Worm (Caenorhabditis elegans) whole organism, late embryonic: ENCODE measurements around the gene ttr-49.

Source experiments
- C08G9.2 ChIP-seq: sonication (generic microtip); optimal IDR thresholded peaks from 2 replicates; lab custom pipeline; 2016; ENCODE audit warnings: mild to moderate bottlenecking, missing genetic modification characterization, moderate library complexity, missing compliant biosample characterization
- C38D4.7 ChIP-seq: fragments of 200-800 bp; sonication (Bioruptor generic); optimal IDR thresholded peaks from 2 replicates; lab custom pipeline; 2018; ENCODE audit warnings: mild to moderate bottlenecking, missing genetic modification characterization, moderate library complexity, missing compliant biosample characterization
- K02D7.2 ChIP-seq: sonication (generic microtip); optimal IDR thresholded peaks from 2 replicates; lab custom pipeline; 2017; ENCODE audit warnings: mild to moderate bottlenecking, missing genetic modification characterization, missing compliant biosample characterization
- T23F11.4 ChIP-seq: fragments of 200-800 bp; sonication (Bioruptor generic); optimal IDR thresholded peaks from 2 replicates; lab custom pipeline; 2018; ENCODE audit warnings: mild to moderate bottlenecking, missing genetic modification characterization, missing compliant biosample characterization
- ceh-19 ChIP-seq: fragments of 200-800 bp; sonication (Bioruptor generic); optimal IDR thresholded peaks from 2 replicates; lab custom pipeline; 2018; ENCODE audit warnings: mild to moderate bottlenecking, missing genetic modification characterization, missing compliant biosample characterization
- ceh-2 ChIP-seq: sonication (generic microtip); optimal IDR thresholded peaks from 2 replicates; lab custom pipeline; 2016; ENCODE audit warnings: missing genotype, missing genetic modification characterization, missing compliant biosample characterization
- ceh-30 ChIP-seq: fragments of 150-350 bp; optimal IDR thresholded peaks from 2 replicates; lab custom pipeline; 2014; ENCODE audit warnings: missing biosample characterization, missing genetic modification characterization
- ceh-31 ChIP-seq: sonication (generic microtip); optimal IDR thresholded peaks from 2 replicates; lab custom pipeline; 2016; ENCODE audit warnings: missing genetic modification characterization, missing compliant biosample characterization
- ceh-6 ChIP-seq: fragments of 200-800 bp; sonication (Bioruptor generic); optimal IDR thresholded peaks from 2 replicates; lab custom pipeline; 2018; ENCODE audit warnings: mild to moderate bottlenecking, missing genetic modification characterization, missing compliant biosample characterization
- ceh-9 ChIP-seq: sonication (generic microtip); optimal IDR thresholded peaks from 2 replicates; lab custom pipeline; 2016; ENCODE audit warnings: mild to moderate bottlenecking, missing genetic modification characterization, inconsistent platforms, missing compliant biosample characterization
- dve-1 ChIP-seq: sonication (generic microtip); optimal IDR thresholded peaks from 2 replicates; lab custom pipeline; 2017; ENCODE audit warnings: antibody characterized with exemption, mild to moderate bottlenecking, missing genetic modification characterization, missing compliant biosample characterization
- ets-4 ChIP-seq: sonication (generic microtip); optimal IDR thresholded peaks from 2 replicates; lab custom pipeline; 2016; ENCODE audit warnings: missing genetic modification characterization, missing compliant biosample characterization
- fkh-6 ChIP-seq: sonication (generic microtip); optimal IDR thresholded peaks from 2 replicates; lab custom pipeline; 2016; ENCODE audit warnings: missing genetic modification characterization, missing compliant biosample characterization
- hlh-15 ChIP-seq: sonication (generic microtip); optimal IDR thresholded peaks from 2 replicates; lab custom pipeline; 2016; ENCODE audit warnings: missing genetic modification characterization, missing compliant biosample characterization
- hlh-6 ChIP-seq: sonication (generic microtip); optimal IDR thresholded peaks from 2 replicates; lab custom pipeline; 2016; ENCODE audit warnings: missing genotype, missing genetic modification characterization, missing compliant biosample characterization
- hlh-8 ChIP-seq: sonication (generic microtip); optimal IDR thresholded peaks from 2 replicates; lab custom pipeline; 2016; ENCODE audit warnings: missing genotype, missing genetic modification characterization, missing compliant biosample characterization
- mec-3 ChIP-seq: sonication (generic microtip); optimal IDR thresholded peaks from 2 replicates; lab custom pipeline; 2016; ENCODE audit warnings: borderline replicate concordance, missing genetic modification characterization, missing compliant biosample characterization
- nhr-232 ChIP-seq: sonication (generic microtip); optimal IDR thresholded peaks from 2 replicates; lab custom pipeline; 2016; ENCODE audit warnings: missing genetic modification characterization, missing compliant biosample characterization
- npax-4 ChIP-seq: sonication (generic microtip); optimal IDR thresholded peaks from 2 replicates; lab custom pipeline; 2016; ENCODE audit warnings: missing genetic modification characterization, missing compliant biosample characterization
- odd-2 ChIP-seq: sonication (generic microtip); optimal IDR thresholded peaks from 2 replicates; lab custom pipeline; 2017; ENCODE audit warnings: antibody characterized with exemption, mild to moderate bottlenecking, missing genetic modification characterization, missing compliant biosample characterization
- pax-1 ChIP-seq: fragments of 150-350 bp; optimal IDR thresholded peaks from 2 replicates; lab custom pipeline; 2014; ENCODE audit warnings: missing biosample characterization, missing genetic modification characterization
- pha-2 ChIP-seq: sonication (generic microtip); optimal IDR thresholded peaks from 2 replicates; lab custom pipeline; 2017; ENCODE audit warnings: mild to moderate bottlenecking, missing genetic modification characterization, missing compliant biosample characterization
- sox-2 ChIP-seq: fragments of 200-800 bp; sonication (Bioruptor generic); IDR thresholded peaks from 2 replicates; pipeline ENCODE4 v1.3.6; 2022; ENCODE audit warnings: missing genetic modification reagents, missing genetic modification characterization, missing compliant biosample characterization
- tbx-2 ChIP-seq: sonication (generic microtip); optimal IDR thresholded peaks from 2 replicates; lab custom pipeline; 2016; ENCODE audit warnings: missing genetic modification characterization, missing compliant biosample characterization
- tbx-7 ChIP-seq: sonication (generic microtip); optimal IDR thresholded peaks from 2 replicates; lab custom pipeline; 2016; ENCODE audit warnings: missing genotype, missing genetic modification characterization, missing compliant biosample characterization
- unc-3 ChIP-seq, 2 experiments: fragments of 200-800 bp in 1 of 2; sonication (Bioruptor generic) in 1 of 2; sonication (generic microtip) in 1 of 2; conservative IDR thresholded peaks in 1 of 2; optimal IDR thresholded peaks in 1 of 2; 2 replicates each; pipeline versions ENCODE4 v1.3.6 to Lab custom; 2016 to 2022; ENCODE audit warnings: missing compliant biosample characterization in 2 of 2, missing genetic modification characterization in 2 of 2, missing genetic modification reagents in 1 of 2
- unc-42 ChIP-seq: sonication (generic microtip); optimal IDR thresholded peaks from 2 replicates; lab custom pipeline; 2016; ENCODE audit warnings: missing genotype, missing genetic modification characterization, missing compliant biosample characterization
- unc-55 ChIP-seq: sonication (generic microtip); optimal IDR thresholded peaks from 2 replicates; lab custom pipeline; 2017; ENCODE audit warnings: missing biosample characterization, missing genetic modification reagents, missing genetic modification characterization
- unc-86 ChIP-seq: sonication (generic microtip); optimal IDR thresholded peaks from 2 replicates; lab custom pipeline; 2016; ENCODE audit warnings: missing genetic modification characterization, missing compliant biosample characterization
- ztf-16 ChIP-seq: sonication (generic microtip); optimal IDR thresholded peaks from 2 replicates; lab custom pipeline; 2017; ENCODE audit warnings: missing genetic modification characterization, missing compliant biosample characterization

ttr-49 gene

DNA sequence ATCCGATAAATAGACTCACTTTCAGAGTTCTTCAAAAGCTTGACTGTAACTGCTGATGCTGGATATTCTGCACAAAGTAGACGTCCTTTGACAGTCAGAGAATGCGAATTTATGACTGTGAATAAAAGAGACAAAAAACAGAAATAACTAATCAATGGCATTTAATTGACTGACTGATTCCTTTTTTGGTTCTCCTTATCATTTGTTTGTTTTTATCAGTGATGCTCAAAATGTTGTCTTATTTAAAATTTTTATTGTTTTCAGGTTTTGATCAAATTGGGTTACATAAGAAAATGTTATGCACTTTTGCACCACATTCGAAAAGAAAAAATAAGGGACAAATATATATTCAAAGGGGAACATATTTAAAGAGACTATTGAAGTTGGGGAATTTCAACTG lies at the start of gene ttr-49:
Gene ttr-49, minus strand, starts transcription at position 171 of the 400 bp plus-strand sequence.
- TF ChIP-seq C38D4.7 (GFP tag; lab: Kevin White, UChicago) (no peak), ets-4 (no peak), T23F11.4 (GFP tag; lab: Kevin White, UChicago) (no peak), ceh-9 (tag; lab: Kevin White, UChicago) (no peak), unc-55 (no peak), nhr-232 (tag; lab: Kevin White, UChicago) (no peak), hlh-15 (tag; lab: Kevin White, UChicago) (no peak), C08G9.2 (tag; lab: Kevin White, UChicago) (no peak), npax-4 (no peak), hlh-6 (tag; lab: Kevin White, UChicago) (no peak), ceh-30 (tag; lab: Kevin White, UChicago) (no peak)

DNA sequence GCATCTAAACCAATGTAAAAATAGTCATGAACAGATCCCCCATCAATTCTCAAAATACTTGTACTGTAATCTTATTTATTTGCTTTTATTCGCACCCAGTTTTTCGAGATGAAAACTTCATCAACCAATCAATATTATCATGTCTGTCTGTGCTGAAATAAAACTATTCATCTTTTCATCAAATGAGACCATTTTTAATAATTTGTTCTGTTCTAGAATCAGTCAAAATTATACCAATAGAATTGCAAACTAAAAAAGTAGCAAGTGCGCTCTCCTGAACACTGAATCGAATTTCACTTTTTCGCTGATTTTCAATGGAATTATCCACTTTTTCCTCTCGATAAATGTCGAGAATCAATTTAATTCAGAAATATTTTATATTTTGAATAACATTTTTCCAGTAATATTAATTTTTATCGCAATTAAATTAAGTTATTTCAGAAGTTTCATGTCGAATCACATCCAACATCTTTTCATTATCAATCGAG lies 43.6 kb upstream of the ttr-49 start, which contains the start of gene trpp-4:
Gene trpp-4, plus strand, starts transcription at position 442 of the 488 bp plus-strand sequence.
- no peak for TF ChIP-seq ztf-16 (tag; lab: Kevin White, UChicago)
- TF ChIP-seq unc-42 (tag; lab: Kevin White, UChicago) = peak; percentile 54

DNA sequence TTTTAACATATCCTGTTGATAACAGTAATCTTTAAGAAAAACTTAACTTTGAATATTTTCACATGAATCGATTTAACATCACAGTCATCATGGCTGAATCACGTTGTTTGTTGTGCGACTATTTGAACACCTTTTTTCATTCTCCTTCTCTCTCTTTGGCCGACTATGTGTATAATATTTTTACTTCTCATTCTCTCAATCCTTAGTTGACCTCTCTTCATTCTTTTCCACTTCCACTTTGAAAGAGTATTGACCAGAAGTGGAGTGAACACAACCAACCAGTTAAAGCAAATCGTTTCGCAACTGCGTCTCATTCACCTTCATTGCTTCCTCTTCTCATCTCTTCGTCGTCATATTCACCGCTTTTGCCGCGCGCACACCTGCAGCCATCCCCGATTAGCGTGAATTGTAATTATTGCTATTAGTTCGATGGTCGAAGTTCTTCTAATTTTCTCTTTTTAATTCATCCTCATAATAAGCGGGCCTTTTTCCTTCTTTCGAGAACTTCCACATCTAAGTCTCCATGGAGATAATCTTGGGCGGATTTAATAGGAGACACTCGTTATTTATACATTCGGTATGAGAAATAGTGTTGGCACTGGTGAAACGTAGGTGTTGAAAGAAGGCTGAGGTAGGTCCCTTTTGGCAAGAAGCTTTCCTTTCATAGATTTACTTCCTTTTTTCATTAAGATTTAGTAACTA lies 38.8 kb upstream of the ttr-49 start:
- TF ChIP-seq ceh-31 (tag; lab: Kevin White, UChicago) (peak; percentile 77), pha-2 (tag; lab: Kevin White, UChicago) (no peak), nhr-232 (tag; lab: Kevin White, UChicago) (no peak), unc-42 (tag; lab: Kevin White, UChicago) (no peak), K02D7.2 (tag; lab: Kevin White, UChicago) (no peak), hlh-8 (tag; lab: Kevin White, UChicago) (no peak)

DNA sequence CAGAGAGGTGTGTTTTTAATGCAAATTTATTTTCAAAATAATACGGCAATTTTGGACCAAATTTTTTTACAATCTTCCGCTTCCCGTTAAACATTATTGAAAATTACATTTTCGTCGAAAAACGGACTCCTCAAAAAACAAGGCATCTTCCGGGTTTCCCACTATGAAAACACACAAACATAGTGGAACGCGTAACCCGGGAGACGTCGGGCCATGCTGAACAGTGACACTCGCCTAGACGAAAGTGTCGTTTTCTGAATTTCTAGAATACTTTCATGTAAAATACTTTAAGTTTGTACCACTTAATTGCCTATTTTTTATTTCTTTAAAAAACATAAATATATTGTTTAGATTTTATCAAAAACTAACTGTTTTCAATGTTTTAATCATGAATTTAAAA lies 35.6 kb upstream of the ttr-49 start:
- TF ChIP-seq hlh-8 (tag; lab: Kevin White, UChicago) (no peak), odd-2 (tag; lab: Kevin White, UChicago) (no peak), ceh-2 (tag; lab: Kevin White, UChicago) (no peak), unc-42 (tag; lab: Kevin White, UChicago) (no peak), unc-86 (tag; lab: Kevin White, UChicago) (no peak), mec-3 (tag; lab: Kevin White, UChicago) (no peak), ceh-6 (GFP tag; lab: Kevin White, UChicago) (no peak), fkh-6 (tag; lab: Kevin White, UChicago) (no peak), tbx-2 (tag; lab: Kevin White, UChicago) (no peak), ceh-19 (GFP tag; lab: Kevin White, UChicago) (no peak), K02D7.2 (tag; lab: Kevin White, UChicago) (no peak), unc-3 (GFP tag; conservative IDR thresholded peaks at IDR 0.05; lab: Robert Waterston, UW) (no peak), unc-3 (tag; optimal IDR thresholded peaks at IDR 0.05; lab: Kevin White, UChicago) (no peak)

DNA sequence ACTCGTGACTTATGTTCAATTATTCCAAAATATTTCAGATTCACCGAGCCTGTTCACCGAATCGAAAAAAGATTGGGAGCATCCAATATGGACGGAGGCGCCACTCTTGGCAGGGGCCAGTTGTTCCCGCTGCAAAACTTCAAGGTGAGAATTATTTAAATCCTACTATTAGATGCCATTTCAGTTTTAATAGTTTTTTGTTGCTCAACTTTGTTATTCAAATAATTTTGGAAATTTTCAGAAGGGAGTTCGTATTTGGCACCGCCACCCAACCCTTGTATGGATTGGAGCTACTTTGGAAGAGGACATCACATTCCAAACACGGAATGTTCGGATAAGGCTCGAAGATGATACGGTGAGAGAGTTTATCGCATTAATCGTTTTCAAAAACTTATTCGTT lies 29.8 kb upstream of the ttr-49 start, which contains the start of gene hum-2:
Gene hum-2, plus strand, starts transcription at position 33 of the 400 bp plus-strand sequence.
- TF ChIP-seq tbx-7 (tag; lab: Kevin White, UChicago) = no peak
- TF ChIP-seq ceh-6 (GFP tag; lab: Kevin White, UChicago) = no peak
- TF ChIP-seq fkh-6 (tag; lab: Kevin White, UChicago) = no peak
- no peak for TF ChIP-seq dve-1 (tag; lab: Kevin White, UChicago)
- no peak for TF ChIP-seq hlh-6 (tag; lab: Kevin White, UChicago)
- TF ChIP-seq pax-1 (tag; lab: Kevin White, UChicago) = no peak
- TF ChIP-seq C38D4.7 (GFP tag; lab: Kevin White, UChicago) = no peak
- TF ChIP-seq ceh-9 (tag; lab: Kevin White, UChicago) = no peak
- no peak for TF ChIP-seq hlh-15 (tag; lab: Kevin White, UChicago)
- no peak for TF ChIP-seq hlh-8 (tag; lab: Kevin White, UChicago)
- no peak for TF ChIP-seq sox-2 (GFP tag; lab: Robert Waterston, UW)
